Worm (Caenorhabditis elegans) whole organism, midembryonic: ENCODE data around the gene str-166.

Experiments used
- T22C8.4 ChIP-seq: fragments of 200-800 bp; sonication (Bioruptor generic); IDR thresholded peaks from 2 replicates; pipeline ENCODE4 v1.3.6; 2022; ENCODE audit warnings: missing genetic modification characterization, missing compliant biosample characterization
- cog-1 ChIP-seq: sonication (generic microtip); optimal IDR thresholded peaks from 2 replicates; lab custom pipeline; 2016; ENCODE audit warnings: missing genetic modification characterization, missing compliant biosample characterization
- flt-1 ChIP-seq: fragments of 200-800 bp; sonication (Bioruptor generic); IDR thresholded peaks from 2 replicates; pipeline ENCODE4 v1.3.6; 2022; ENCODE audit warnings: missing genetic modification characterization, missing compliant biosample characterization
- klf-2 ChIP-seq: fragments of 200-800 bp; sonication (Bioruptor generic); conservative IDR thresholded peaks from 2 replicates; pipeline ENCODE4 v1.3.6; 2022; ENCODE audit warnings: missing genetic modification reagents, missing genetic modification characterization, missing compliant biosample characterization
- med-1 ChIP-seq: sonication (generic microtip); optimal IDR thresholded peaks from 2 replicates; lab custom pipeline; 2017; ENCODE audit warnings: missing genetic modification characterization, mild to moderate bottlenecking, missing compliant biosample characterization, antibody characterized with exemption, missing genetic modification reagents; ENCODE audit not compliant: insufficient read depth
- ref-1 ChIP-seq: fragments of 200-800 bp; sonication (Bioruptor generic); conservative IDR thresholded peaks from 2 replicates; pipeline ENCODE4 v1.3.6; 2022; ENCODE audit warnings: missing genetic modification reagents, missing genetic modification characterization, missing compliant biosample characterization
- tab-1 ChIP-seq: fragments of 200-800 bp; sonication (Bioruptor generic); IDR thresholded peaks from 2 replicates; pipeline ENCODE4 v1.3.6; 2022; ENCODE audit warnings: missing genetic modification characterization, missing compliant biosample characterization
- ztf-23 ChIP-seq: fragments of 200-800 bp; sonication (Bioruptor generic); IDR thresholded peaks from 2 replicates; pipeline ENCODE4 v1.3.6; 2022; ENCODE audit warnings: missing genetic modification reagents, missing genetic modification characterization, missing compliant biosample characterization
- ztf-29 ChIP-seq: fragments of 200-800 bp; sonication (Bioruptor generic); IDR thresholded peaks from 2 replicates; pipeline ENCODE4 v1.3.6; 2022; ENCODE audit warnings: missing genetic modification reagents, missing genetic modification characterization, missing compliant biosample characterization

Gene str-166

DNA sequence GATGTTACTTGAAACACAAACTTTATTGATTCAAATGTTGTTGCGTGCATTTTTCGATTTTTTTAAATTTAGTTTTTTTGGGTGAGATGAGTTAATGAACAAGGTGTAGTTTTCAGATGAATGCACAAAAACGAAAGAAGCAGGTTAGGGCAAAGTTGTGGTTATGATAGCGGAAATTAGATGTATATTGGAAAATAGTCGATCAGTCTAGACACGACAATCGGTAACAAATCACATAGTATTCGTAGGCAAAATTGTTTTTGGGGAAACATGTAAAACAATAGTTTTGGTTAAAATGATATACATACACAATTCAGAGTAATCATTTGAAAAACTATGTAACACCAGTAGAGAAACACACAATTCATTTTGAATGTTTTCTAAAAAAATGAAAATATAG lies 16.5 kb upstream of the str-166 start, which contains the start of gene str-172:
str-172 (minus strand) TSS at position 101 of the 400 bp plus-strand sequence.
- TF ChIP-seq ztf-23 (GFP tag; lab: Robert Waterston, UW) (no peak), ztf-29 (GFP tag; lab: Robert Waterston, UW) (no peak), ref-1 (GFP tag; lab: Robert Waterston, UW) (no peak), cog-1 (tag; lab: Kevin White, UChicago) (no peak), med-1 (GFP tag; lab: Kevin White, UChicago) (no peak), klf-2 (GFP tag; lab: Robert Waterston, UW) (no peak), flt-1 (no peak), tab-1 (GFP tag; lab: Robert Waterston, UW) (no peak), T22C8.4 (no peak)

DNA sequence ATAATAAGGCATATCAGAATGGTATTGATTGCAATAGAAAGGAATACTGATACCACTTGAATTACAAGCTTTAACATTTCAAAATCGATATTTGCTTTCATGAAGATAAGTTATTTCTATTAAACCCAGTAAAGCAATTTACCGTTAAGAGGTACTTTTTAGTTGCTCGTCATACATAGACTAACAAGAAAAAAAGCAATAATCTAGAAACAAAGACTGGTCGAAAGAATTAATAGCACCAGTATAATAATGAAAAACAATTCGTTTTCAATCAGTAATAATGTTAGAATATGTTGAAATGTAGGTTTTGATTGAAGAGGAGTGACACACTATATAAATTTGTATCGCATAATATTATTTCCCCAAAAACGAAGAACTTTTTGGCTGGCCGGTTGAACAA lies 13.5 kb upstream of the str-166 start, which contains the start of gene str-175:
str-175 (minus strand) TSS at position 101 of the 400 bp plus-strand sequence.
- TF ChIP-seq cog-1 (tag; lab: Kevin White, UChicago) (no peak), ztf-29 (GFP tag; lab: Robert Waterston, UW) (no peak), klf-2 (GFP tag; lab: Robert Waterston, UW) (no peak), T22C8.4 (no peak), ref-1 (GFP tag; lab: Robert Waterston, UW) (no peak), tab-1 (GFP tag; lab: Robert Waterston, UW) (no peak), med-1 (GFP tag; lab: Kevin White, UChicago) (no peak), flt-1 (no peak), ztf-23 (GFP tag; lab: Robert Waterston, UW) (no peak)

DNA sequence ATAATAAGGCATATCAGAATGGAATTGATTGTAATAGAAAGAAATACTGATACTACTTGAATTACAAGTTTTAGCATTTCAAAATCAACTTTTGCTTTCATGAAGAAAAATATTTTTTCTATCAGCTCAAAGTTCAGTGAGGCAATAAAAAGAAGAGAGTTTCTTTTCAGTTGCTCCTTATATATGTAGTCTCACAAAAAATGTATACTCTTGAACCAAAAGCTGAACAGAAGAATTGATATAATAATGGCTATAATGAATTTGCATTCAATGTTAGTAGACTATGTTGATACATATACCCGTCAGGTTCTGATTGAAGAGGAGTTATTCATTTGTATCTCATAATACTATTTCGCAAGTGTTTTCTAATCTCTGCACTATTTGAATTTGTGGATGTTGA lies 9.5 kb upstream of the str-166 start, which contains the start of gene str-174:
str-174 (minus strand) TSS at position 101 of the 400 bp plus-strand sequence.
- TF ChIP-seq flt-1 (no peak), ref-1 (GFP tag; lab: Robert Waterston, UW) (no peak), med-1 (GFP tag; lab: Kevin White, UChicago) (no peak), klf-2 (GFP tag; lab: Robert Waterston, UW) (no peak), ztf-23 (GFP tag; lab: Robert Waterston, UW) (no peak), T22C8.4 (no peak), ztf-29 (GFP tag; lab: Robert Waterston, UW) (no peak), tab-1 (GFP tag; lab: Robert Waterston, UW) (no peak), cog-1 (tag; lab: Kevin White, UChicago) (no peak)

DNA sequence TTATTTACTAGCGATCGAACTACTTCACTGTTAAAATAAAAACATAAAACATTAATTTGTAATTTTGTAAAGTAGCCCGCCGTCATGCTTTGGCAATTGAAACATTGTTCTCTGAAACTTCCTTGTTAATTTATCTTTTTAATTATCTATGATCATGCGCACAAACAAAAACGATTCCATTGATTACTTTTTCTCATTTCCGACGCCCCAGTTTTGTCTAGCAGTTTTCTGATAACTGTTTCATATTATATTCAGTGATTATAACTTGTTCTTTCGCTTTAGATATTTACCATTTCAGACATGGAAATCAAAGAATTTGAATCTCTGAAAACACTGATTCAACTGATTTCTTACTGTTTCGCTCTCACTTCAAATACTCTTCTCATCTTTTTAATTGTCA lies 7.0 kb upstream of the str-166 start, which contains the start of gene str-170:
str-170 (plus strand) TSS at position 301 of the 400 bp plus-strand sequence.
- TF ChIP-seq cog-1 (tag; lab: Kevin White, UChicago) (no peak), med-1 (GFP tag; lab: Kevin White, UChicago) (no peak), tab-1 (GFP tag; lab: Robert Waterston, UW) (no peak), T22C8.4 (no peak), ref-1 (GFP tag; lab: Robert Waterston, UW) (no peak), klf-2 (GFP tag; lab: Robert Waterston, UW) (no peak), ztf-23 (GFP tag; lab: Robert Waterston, UW) (no peak), flt-1 (no peak), ztf-29 (GFP tag; lab: Robert Waterston, UW) (no peak)

DNA sequence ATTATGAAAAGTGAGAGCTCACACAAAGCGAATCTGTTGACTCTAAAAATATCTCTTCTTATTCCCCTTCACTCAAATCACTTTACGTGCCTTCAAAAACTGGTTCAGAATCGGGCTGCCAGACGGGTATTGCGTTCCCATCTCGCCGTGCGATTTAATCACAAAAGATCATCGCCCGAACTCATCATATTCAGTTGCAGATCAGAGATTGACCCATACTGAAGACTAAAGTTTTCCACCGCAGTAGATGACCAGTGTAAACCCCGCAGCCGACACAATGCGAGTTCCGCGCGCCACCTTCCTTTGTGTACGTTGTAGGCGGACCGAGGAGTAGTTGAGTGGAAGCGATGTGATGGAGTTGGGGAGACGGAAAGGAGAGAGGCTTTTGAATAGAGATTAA lies 3.5 kb upstream of the str-166 start:
- TF ChIP-seq tab-1 (GFP tag; lab: Robert Waterston, UW) = peak; percentile 27; the same call in 1 of the 2 replicates
- TF ChIP-seq T22C8.4 = no peak
- TF ChIP-seq ztf-23 (GFP tag; lab: Robert Waterston, UW) = no peak
- 0 out of 2 replicates have a peak, but pooled peaks have one; percentile 11 for TF ChIP-seq flt-1

DNA sequence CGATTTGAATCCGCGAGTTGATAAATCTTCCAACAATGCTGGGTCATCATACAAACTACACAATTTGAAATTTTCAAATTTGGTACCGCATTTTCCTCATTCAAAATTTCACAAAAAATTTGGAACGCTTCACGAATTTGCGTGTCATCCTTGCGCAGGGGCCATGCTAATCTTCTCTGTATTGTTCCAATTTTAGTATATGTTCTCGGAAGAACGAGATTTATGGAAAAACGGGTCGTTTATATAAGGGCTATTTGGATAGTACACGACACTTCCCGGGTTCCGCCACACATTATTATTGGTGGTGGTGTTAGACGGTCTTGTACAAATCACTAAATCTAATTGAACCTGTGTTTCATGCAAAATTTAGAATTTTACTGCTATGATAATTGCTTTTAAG lies 1.4 kb downstream of the str-166 start:
- TF ChIP-seq flt-1 = peak; percentile 23; the same call in 1 of the 2 replicates
- no peak for TF ChIP-seq ztf-23 (GFP tag; lab: Robert Waterston, UW)

DNA sequence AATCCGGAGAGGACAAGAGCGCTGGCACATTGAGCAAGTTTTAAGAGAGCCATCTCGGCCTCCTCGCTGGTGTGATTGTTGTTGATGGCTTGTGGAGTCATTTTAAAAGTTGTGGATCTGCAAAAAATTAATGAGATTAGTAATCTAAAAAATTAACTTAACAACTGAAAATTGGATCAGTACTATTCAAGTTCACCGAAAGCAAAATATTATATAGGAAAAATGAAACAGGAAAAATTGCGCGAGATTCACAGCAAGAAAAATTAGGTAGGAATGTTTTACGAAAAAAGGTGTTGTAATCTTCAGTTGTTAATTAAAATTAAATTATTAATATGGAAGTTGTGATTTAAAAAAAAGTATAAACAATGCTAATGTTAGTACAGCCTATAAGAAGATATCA lies 3.2 kb downstream of the str-166 start, which contains the start of gene T08B6.1:
T08B6.1 (minus strand) TSS at position 101 of the 400 bp plus-strand sequence.
- TF ChIP-seq T22C8.4 (no peak), ztf-23 (GFP tag; lab: Robert Waterston, UW) (no peak), ref-1 (GFP tag; lab: Robert Waterston, UW) (no peak), ztf-29 (GFP tag; lab: Robert Waterston, UW) (no peak), cog-1 (tag; lab: Kevin White, UChicago) (no peak), flt-1 (no peak), klf-2 (GFP tag; lab: Robert Waterston, UW) (no peak), tab-1 (GFP tag; lab: Robert Waterston, UW) (no peak), med-1 (GFP tag; lab: Kevin White, UChicago) (no peak)

DNA sequence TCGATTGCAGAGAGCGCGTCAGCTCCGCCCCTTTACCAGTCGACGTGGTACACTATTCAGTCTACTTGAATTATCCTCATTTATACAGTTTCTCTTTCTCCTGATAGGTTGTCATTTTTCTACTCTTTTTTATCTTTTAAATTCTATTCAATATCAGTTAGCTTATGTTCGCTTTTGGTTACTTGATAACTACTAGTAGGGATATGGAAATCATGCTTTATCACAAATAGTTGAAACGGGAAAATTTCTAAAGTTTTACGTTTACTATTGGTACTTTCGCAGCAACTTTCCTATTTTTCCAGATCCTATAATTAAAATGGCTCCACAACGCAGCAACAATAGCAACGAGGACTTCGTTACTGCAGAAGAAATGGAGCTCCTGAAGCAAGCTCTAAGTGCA lies 5.5 kb downstream of the str-166 start, which contains the start of gene sgnh-1:
sgnh-1 (plus strand) TSS at position 301 of the 400 bp plus-strand sequence.
- TF ChIP-seq med-1 (GFP tag; lab: Kevin White, UChicago) = no peak

DNA sequence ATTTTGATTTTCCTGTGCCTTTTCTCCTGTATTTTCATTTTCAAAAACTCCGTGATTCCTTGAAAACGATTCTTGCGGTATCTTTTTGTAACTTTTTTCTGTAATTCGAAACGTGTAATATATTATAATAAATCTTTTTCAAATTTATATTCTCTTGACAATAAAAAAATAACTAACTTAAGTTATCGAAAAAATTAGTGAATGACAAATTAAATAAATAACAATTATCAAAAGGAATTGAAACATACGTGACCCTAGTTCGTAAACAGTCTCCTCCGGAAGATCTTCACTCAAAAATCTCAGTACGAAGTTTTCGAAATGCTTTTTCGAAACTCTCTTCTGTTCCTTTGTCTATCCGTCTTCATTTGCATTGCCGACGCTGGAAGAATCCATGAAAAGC lies 6.5 kb downstream of the str-166 start, which contains the start of gene T08B6.9:
T08B6.9 (plus strand) TSS at position 301 of the 400 bp plus-strand sequence.
- TF ChIP-seq ztf-23 (GFP tag; lab: Robert Waterston, UW) (no peak), ref-1 (GFP tag; lab: Robert Waterston, UW) (no peak), ztf-29 (GFP tag; lab: Robert Waterston, UW) (no peak), med-1 (GFP tag; lab: Kevin White, UChicago) (no peak), tab-1 (GFP tag; lab: Robert Waterston, UW) (no peak)

DNA sequence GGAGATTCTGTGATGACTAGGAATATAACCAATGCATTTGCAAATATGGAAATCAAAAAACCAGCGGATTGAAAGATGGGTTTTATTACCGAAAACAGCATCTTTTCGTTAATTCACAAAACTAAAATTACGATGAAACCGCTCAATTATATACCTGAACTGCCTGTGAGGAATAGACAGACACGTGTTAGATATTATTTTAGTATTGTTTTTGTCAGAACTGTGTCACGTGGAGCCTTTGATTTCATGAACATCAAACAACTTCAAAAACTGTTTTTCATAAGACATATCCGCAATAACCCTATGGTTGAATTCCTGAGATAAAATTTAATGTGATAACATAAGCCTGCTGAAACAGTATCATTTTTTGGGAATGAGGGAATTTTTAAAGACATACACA lies 19.9 kb downstream of the str-166 start, which contains the start of gene str-161:
str-161 (minus strand) TSS at position 101 of the 400 bp plus-strand sequence.
- TF ChIP-seq ref-1 (GFP tag; lab: Robert Waterston, UW) = no peak
- TF ChIP-seq klf-2 (GFP tag; lab: Robert Waterston, UW) = no peak
- no peak for TF ChIP-seq tab-1 (GFP tag; lab: Robert Waterston, UW)
- TF ChIP-seq T22C8.4 = no peak
- TF ChIP-seq cog-1 (tag; lab: Kevin White, UChicago) = no peak
- TF ChIP-seq ztf-23 (GFP tag; lab: Robert Waterston, UW) = no peak
